Worm (Caenorhabditis elegans): ENCODE measurements around the gene F59A7.11.

The F59A7.11 gene

DNA sequence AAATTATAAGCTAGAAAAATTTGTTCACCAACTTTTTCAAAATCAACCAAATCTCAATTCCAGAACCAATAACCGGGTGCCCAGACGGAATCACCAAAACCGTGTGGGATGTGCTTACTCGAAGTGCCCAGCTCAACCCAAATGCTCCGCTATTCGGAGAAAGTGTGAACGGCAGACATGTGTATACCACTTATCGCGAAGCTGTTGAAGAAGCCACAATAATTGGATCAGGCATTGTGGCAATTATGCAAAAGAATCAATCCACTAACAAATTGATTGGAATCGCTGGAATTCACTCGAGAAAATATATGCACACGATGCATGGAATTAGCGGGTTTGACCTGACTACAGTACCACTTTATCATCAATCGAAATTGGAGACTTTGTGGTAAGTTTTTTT, 44.0 kb downstream of the F59A7.11 start:
- TF ChIP-seq Y53F4B.3 (GFP tag; IDR thresholded peaks at IDR 0.05) (no peak), attf-3 (GFP tag; conservative IDR thresholded peaks at IDR 0.05) (no peak), C17E4.6 (GFP tag; IDR thresholded peaks at IDR 0.05) (no peak), dpff-1 (tag; optimal IDR thresholded peaks at IDR 0.05) (no peak), bed-1 (GFP tag; IDR thresholded peaks at IDR 0.05) (no peak), F37B4.10 (GFP tag; IDR thresholded peaks at IDR 0.05) (no peak), tbp1 (GFP tag; optimal IDR thresholded peaks at IDR 0.05) (no peak), unc-62 (GFP tag; optimal IDR thresholded peaks at IDR 0.05) (no peak), lsy-27 (tag; optimal IDR thresholded peaks at IDR 0.05; ENCODE audit: borderline replicate concordance, insufficient read depth) (no peak)

- TF ChIP-seq ztf-18 (tag; optimal IDR thresholded peaks at IDR 0.05) (no peak), egrh-3 (GFP tag; IDR thresholded peaks at IDR 0.05) (no peak), Y56A3A.18 (GFP tag; IDR thresholded peaks at IDR 0.05) (no peak), ztf-26 (tag; optimal IDR thresholded peaks at IDR 0.05) (no peak), lin-35 (GFP tag; optimal IDR thresholded peaks at IDR 0.05) (no peak), lir-1 (GFP tag; conservative IDR thresholded peaks at IDR 0.05) (no peak), fkh-3 (tag; optimal IDR thresholded peaks at IDR 0.05) (no peak), B0035.1 (tag; optimal IDR thresholded peaks at IDR 0.05) (no peak), snpc-1.3 (tag; optimal IDR thresholded peaks at IDR 0.05; ENCODE audit: insufficient read depth) (no peak), mes-4 (tag; optimal IDR thresholded peaks at IDR 0.05) (no peak), repo-1 (tag; optimal IDR thresholded peaks at IDR 0.05) (no peak), cebp-1 (GFP tag; IDR thresholded peaks at IDR 0.05) (no peak), cebp-1 (tag; optimal IDR thresholded peaks at IDR 0.05) (no peak)
Observed at ce11 chrV:1969228-1969627, 44.5 kb downstream of the F59A7.11 start, which contains the start of gene acs-3. Gene acs-3, plus strand, starts transcription at chrV:1969528.

ce11 chrV:1968809-1969208, 44.9 kb downstream of the F59A7.11 start:
- no peak for TF ChIP-seq chd-7 (tag; optimal IDR thresholded peaks at IDR 0.05)
- no peak for TF ChIP-seq egl-44 (GFP tag; IDR thresholded peaks at IDR 0.05)
- TF ChIP-seq B0035.1 (tag; optimal IDR thresholded peaks at IDR 0.05) = no peak
- TF ChIP-seq attf-6 (GFP tag; IDR thresholded peaks at IDR 0.05) = no peak
- TF ChIP-seq mes-4 (tag; optimal IDR thresholded peaks at IDR 0.05) = no peak
- no peak for TF ChIP-seq attf-3 (GFP tag; conservative IDR thresholded peaks at IDR 0.05)
- no peak for TF ChIP-seq rpc-1 (optimal IDR thresholded peaks at IDR 0.05)
- TF ChIP-seq rpc-1 (tag; optimal IDR thresholded peaks at IDR 0.05) = no peak
- no peak for TF ChIP-seq ztf-22 (GFP tag; optimal IDR thresholded peaks at IDR 0.05)
- no peak for TF ChIP-seq B0261.1 (tag; optimal IDR thresholded peaks at IDR 0.05)
- no peak for TF ChIP-seq gei-17 (GFP tag; optimal IDR thresholded peaks at IDR 0.05)

- TF ChIP-seq pbrm-1 (GFP tag; IDR thresholded peaks at IDR 0.05) = no peak
- peak; percentile 75 for TF ChIP-seq F22D6.2 (tag; optimal IDR thresholded peaks at IDR 0.05)
- TF ChIP-seq hlh-26 (GFP tag; conservative IDR thresholded peaks at IDR 0.05) = no peak
- no peak for TF ChIP-seq snpc-1.3 (tag; optimal IDR thresholded peaks at IDR 0.05; ENCODE audit: insufficient read depth)
- TF ChIP-seq madf-6 (GFP tag; IDR thresholded peaks at IDR 0.05) = no peak
- TF ChIP-seq nhr-80 (tag; optimal IDR thresholded peaks at IDR 0.05) = peak; percentile 33
- no peak for TF ChIP-seq ceh-27 (GFP tag; optimal IDR thresholded peaks at IDR 0.05)
- no peak for TF ChIP-seq sptf-2 (GFP tag; optimal IDR thresholded peaks at IDR 0.05)
- TF ChIP-seq cebp-2 (GFP tag; IDR thresholded peaks at IDR 0.05) = no peak
- no peak for TF ChIP-seq gei-17 (GFP tag; optimal IDR thresholded peaks at IDR 0.05)
- TF ChIP-seq ztf-28 (GFP tag; IDR thresholded peaks at IDR 0.05) = no peak
- TF ChIP-seq ekl-4 (GFP tag; IDR thresholded peaks at IDR 0.05) = no peak
Observed at ce11 chrV:1966962-1967361, 46.8 kb downstream of the F59A7.11 start.
